Fruit fly (Drosophila melanogaster) whole organism, embryonic: Measurements from ENCODE around the gene Kr-h2.
A peak's percentile ranks its signal among the peaks of the same experiment; 100 is the strongest.

Source experiments
- Atf6 ChIP-seq: fragments of 200-800 bp; sonication (Bioruptor generic); IDR thresholded peaks from 2 replicates; pipeline ENCODE4 v1.3.6; 2022; ENCODE audit warnings: missing biosample characterization, missing genetic modification characterization
- CG10267 ChIP-seq: fragments of 200-800 bp; sonication (Bioruptor generic); optimal IDR thresholded peaks from 2 replicates; lab custom pipeline; 2018; ENCODE audit warnings: missing biosample characterization, mild to moderate bottlenecking, missing genetic modification characterization, moderate library complexity
- CG10274 ChIP-seq: fragments of 200-800 bp; sonication (Bioruptor generic); optimal IDR thresholded peaks from 3 replicates; lab custom pipeline; 2017; ENCODE audit warnings: missing biosample characterization, mild to moderate bottlenecking, missing genetic modification characterization
- CG10366 ChIP-seq: fragments of 200-800 bp; sonication (Bioruptor generic); IDR thresholded peaks from 2 replicates; pipeline ENCODE4 v1.3.6; 2022; ENCODE audit warnings: missing biosample characterization, missing genetic modification characterization
- CG10654 ChIP-seq: fragments of 200-800 bp; sonication (Bioruptor generic); optimal IDR thresholded peaks from 2 replicates; lab custom pipeline; 2016; ENCODE audit warnings: missing biosample characterization, missing genetic modification characterization
- CG10979 ChIP-seq: fragments of 200-800 bp; sonication (Bioruptor generic); optimal IDR thresholded peaks from 2 replicates; lab custom pipeline; 2018; ENCODE audit warnings: missing biosample characterization, mild to moderate bottlenecking, missing genetic modification characterization, moderate library complexity
- CG14014 ChIP-seq: fragments of 200-800 bp; sonication (Bioruptor generic); IDR thresholded peaks from 2 replicates; pipeline ENCODE4 v1.3.6; 2022; ENCODE audit warnings: missing biosample characterization, missing genetic modification characterization
- CG14860 ChIP-seq: fragments of 200-800 bp; sonication (Bioruptor generic); IDR thresholded peaks from 3 replicates; pipeline ENCODE4 v1.3.6; 2022; ENCODE audit warnings: missing biosample characterization, missing genetic modification characterization; ENCODE audit not compliant: partially characterized antibody
- CG14965 ChIP-seq: fragments of 200-800 bp; sonication (Bioruptor generic); optimal IDR thresholded peaks from 2 replicates; lab custom pipeline; 2016; ENCODE audit warnings: missing biosample characterization, missing genetic modification characterization, borderline replicate concordance
- CG15269 ChIP-seq: fragments of 200-800 bp; sonication (Bioruptor generic); optimal IDR thresholded peaks from 2 replicates; lab custom pipeline; 2018; ENCODE audit warnings: missing biosample characterization, mild to moderate bottlenecking, missing genetic modification characterization, moderate library complexity
- CG18476 ChIP-seq: fragments of 200-800 bp; sonication (Bioruptor generic); optimal IDR thresholded peaks from 2 replicates; lab custom pipeline; 2016; ENCODE audit warnings: missing biosample characterization, mild to moderate bottlenecking, missing genetic modification characterization
- CG2129 ChIP-seq: fragments of 200-800 bp; sonication (Bioruptor generic); IDR thresholded peaks from 2 replicates; pipeline ENCODE4 v1.3.6; 2022; ENCODE audit warnings: missing biosample characterization, missing genetic modification characterization; ENCODE audit not compliant: partially characterized antibody
- CG30403 ChIP-seq: fragments of 200-800 bp; sonication (Bioruptor generic); optimal IDR thresholded peaks from 3 replicates; lab custom pipeline; 2016; ENCODE audit warnings: missing biosample characterization, missing genetic modification characterization
- CG3995 ChIP-seq: fragments of 200-800 bp; sonication (Bioruptor generic); optimal IDR thresholded peaks from 3 replicates; lab custom pipeline; 2016; ENCODE audit warnings: missing biosample characterization, missing genetic modification characterization
- CG43689 ChIP-seq: fragments of 200-800 bp; sonication (Bioruptor generic); IDR thresholded peaks from 2 replicates; pipeline ENCODE4 v1.3.6; 2022; ENCODE audit warnings: missing biosample characterization, missing genetic modification characterization
- CG7372 ChIP-seq: fragments of 200-800 bp; sonication (Bioruptor generic); IDR thresholded peaks from 2 replicates; pipeline ENCODE4 v1.3.6; 2022; ENCODE audit warnings: missing biosample characterization, missing genetic modification characterization
- CG7745 ChIP-seq: fragments of 200-800 bp; sonication (Bioruptor generic); optimal IDR thresholded peaks from 2 replicates; lab custom pipeline; 2018; ENCODE audit warnings: missing biosample characterization, mild to moderate bottlenecking, missing genetic modification characterization, moderate library complexity
- CG7928 ChIP-seq: fragments of 200-800 bp; sonication (Bioruptor generic); optimal IDR thresholded peaks from 2 replicates; lab custom pipeline; 2017; ENCODE audit warnings: missing biosample characterization, mild to moderate bottlenecking, missing genetic modification characterization
- CG7987 ChIP-seq: fragments of 200-800 bp; sonication (Bioruptor generic); optimal IDR thresholded peaks from 2 replicates; lab custom pipeline; 2018; ENCODE audit warnings: missing biosample characterization, mild to moderate bottlenecking, missing genetic modification characterization, moderate library complexity
- CG8478 ChIP-seq: fragments of >200 bp; optimal IDR thresholded peaks from 2 replicates; lab custom pipeline; 2018
- CG8944 ChIP-seq: fragments of 200-800 bp; sonication (Bioruptor generic); optimal IDR thresholded peaks from 3 replicates; lab custom pipeline; 2016; ENCODE audit warnings: missing biosample characterization, missing genetic modification characterization
- Dad ChIP-seq: fragments of 200-800 bp; sonication (Bioruptor generic); optimal IDR thresholded peaks from 3 replicates; lab custom pipeline; 2016; ENCODE audit warnings: missing biosample characterization, missing genetic modification characterization
- Doc3 ChIP-seq: fragments of 200-800 bp; sonication (Bioruptor generic); IDR thresholded peaks from 3 replicates; pipeline ENCODE4 v1.3.6; 2022; ENCODE audit warnings: missing biosample characterization, missing genetic modification characterization; ENCODE audit not compliant: partially characterized antibody
- E2f1 ChIP-seq: fragments of 200-800 bp; sonication (Bioruptor generic); IDR thresholded peaks from 2 replicates; pipeline ENCODE4 v1.3.6; 2022; ENCODE audit warnings: missing biosample characterization, missing genetic modification characterization
- Gsc ChIP-seq: fragments of 200-800 bp; sonication (Bioruptor generic); IDR thresholded peaks from 2 replicates; pipeline ENCODE4 v1.3.6; 2022; ENCODE audit warnings: missing biosample characterization, missing genetic modification characterization
- HHEX ChIP-seq: fragments of 200-800 bp; sonication (Bioruptor generic); optimal IDR thresholded peaks from 3 replicates; lab custom pipeline; 2017; ENCODE audit warnings: missing biosample characterization, mild to moderate bottlenecking, missing genetic modification characterization, missing genetic modification reagents
- Hsf ChIP-seq: fragments of 200-800 bp; sonication (Bioruptor generic); optimal IDR thresholded peaks from 3 replicates; lab custom pipeline; 2016; ENCODE audit warnings: missing biosample characterization, missing genetic modification characterization
- Med ChIP-seq: fragments of 200-800 bp; sonication (Bioruptor generic); peaks from one replicate; lab custom pipeline; 2016; ENCODE audit warnings: missing biosample characterization, missing genetic modification characterization, mild to moderate bottlenecking, inconsistent platforms, moderate library complexity
- Meics ChIP-seq: fragments of 200-800 bp; sonication (Bioruptor generic); optimal IDR thresholded peaks from 2 replicates; lab custom pipeline; 2017; ENCODE audit warnings: missing biosample characterization, mild to moderate bottlenecking, missing genetic modification characterization
- Myb ChIP-seq: fragments of 200-800 bp; sonication (Bioruptor generic); optimal IDR thresholded peaks from 2 replicates; lab custom pipeline; 2016; ENCODE audit warnings: missing biosample characterization, missing genetic modification characterization
- Pdp1 ChIP-seq, 2 experiments: fragments of 200-800 bp; sonication (Bioruptor generic); optimal IDR thresholded peaks; 3 replicates each; lab custom pipeline; 2016; ENCODE audit warnings: missing biosample characterization in 2 of 2, missing genetic modification characterization in 2 of 2, mild to moderate bottlenecking in 1 of 2, moderate library complexity in 1 of 2
- Side ChIP-seq: fragments of 200-800 bp; sonication (Bioruptor generic); optimal IDR thresholded peaks from 2 replicates; lab custom pipeline; 2016; ENCODE audit warnings: missing biosample characterization, missing genetic modification characterization
- Taf1 ChIP-seq: fragments of 200-800 bp; sonication (Bioruptor generic); IDR thresholded peaks from 2 replicates; pipeline ENCODE4 v1.3.6; 2022; ENCODE audit warnings: missing biosample characterization, missing genetic modification characterization
- ac ChIP-seq: fragments of 200-800 bp; sonication (Bioruptor generic); optimal IDR thresholded peaks from 3 replicates; lab custom pipeline; 2017; ENCODE audit warnings: missing biosample characterization, mild to moderate bottlenecking, missing genetic modification characterization
- aop ChIP-seq: fragments of 200-800 bp; sonication (Bioruptor generic); IDR thresholded peaks from 2 replicates; pipeline ENCODE4 v1.3.6; 2022; ENCODE audit warnings: missing biosample characterization, missing genetic modification characterization
- dati ChIP-seq: fragments of 200-800 bp; sonication (Bioruptor generic); IDR thresholded peaks from 2 replicates; pipeline ENCODE4 v1.3.6; 2022; ENCODE audit warnings: missing biosample characterization, missing genetic modification characterization
- esg ChIP-seq: fragments of 200-800 bp; sonication (Bioruptor generic); conservative IDR thresholded peaks from 2 replicates; pipeline ENCODE4 v1.3.6; 2022; ENCODE audit warnings: missing biosample characterization, missing genetic modification characterization
- fd96Cb ChIP-seq: fragments of 200-800 bp; sonication (Bioruptor generic); optimal IDR thresholded peaks from 2 replicates; lab custom pipeline; 2018; ENCODE audit warnings: missing biosample characterization, mild to moderate bottlenecking, missing genetic modification characterization, moderate library complexity
- gem ChIP-seq: fragments of 200-800 bp; sonication (Bioruptor generic); optimal IDR thresholded peaks from 2 replicates; lab custom pipeline; 2019; ENCODE audit warnings: missing biosample characterization, mild to moderate bottlenecking, missing genetic modification characterization, moderate library complexity
- gro ChIP-seq: fragments of 200-800 bp; sonication (Bioruptor generic); optimal IDR thresholded peaks from 2 replicates; lab custom pipeline; 2016; ENCODE audit warnings: missing biosample characterization, missing genetic modification characterization
- kah ChIP-seq: fragments of 200-800 bp; sonication (Bioruptor generic); optimal IDR thresholded peaks from 2 replicates; lab custom pipeline; 2018; ENCODE audit warnings: missing biosample characterization, mild to moderate bottlenecking, missing genetic modification characterization
- nerfin-1 ChIP-seq: fragments of 200-800 bp; sonication (Bioruptor generic); optimal IDR thresholded peaks from 3 replicates; lab custom pipeline; 2019; ENCODE audit warnings: missing biosample characterization, mild to moderate bottlenecking, missing genetic modification characterization, moderate library complexity
- pan ChIP-seq, 4 experiments: fragments of >200 bp in 3 of 4; fragments of 200-800 bp in 1 of 4; sonication (Bioruptor generic) in 1 of 4; optimal IDR thresholded peaks in 3 of 4; IDR thresholded peaks in 1 of 4; 2 replicates each; pipeline versions ENCODE4 v1.3.6 to Lab custom; 2017 to 2022; ENCODE audit warnings: missing biosample characterization in 2 of 4, missing genetic modification characterization in 2 of 4, mixed read lengths in 1 of 4
- pita ChIP-seq: fragments of 200-800 bp; sonication (Bioruptor generic); optimal IDR thresholded peaks from 2 replicates; lab custom pipeline; 2017; ENCODE audit warnings: missing biosample characterization, mild to moderate bottlenecking, missing genetic modification characterization
- pros ChIP-seq: fragments of 200-800 bp; sonication (Bioruptor generic); optimal IDR thresholded peaks from 3 replicates; lab custom pipeline; 2019; ENCODE audit warnings: missing biosample characterization, mild to moderate bottlenecking, missing genetic modification characterization, moderate library complexity
- psq ChIP-seq: fragments of 200-800 bp; sonication (Bioruptor generic); optimal IDR thresholded peaks from 2 replicates; lab custom pipeline; 2017; ENCODE audit warnings: missing biosample characterization, missing genetic modification characterization
- sens ChIP-seq: fragments of 200-800 bp; sonication (Bioruptor generic); peaks from one replicate; lab custom pipeline; 2016; ENCODE audit warnings: missing biosample characterization, missing genetic modification characterization
- seq ChIP-seq: fragments of 200-800 bp; sonication (Bioruptor generic); IDR thresholded peaks from 2 replicates; pipeline ENCODE4 v1.3.6; 2022; ENCODE audit warnings: missing biosample characterization, missing genetic modification characterization
- tap ChIP-seq: fragments of 200-800 bp; optimal IDR thresholded peaks from 3 replicates; lab custom pipeline; 2019; ENCODE audit warnings: missing biosample characterization, mild to moderate bottlenecking, missing genetic modification characterization, moderate library complexity
- twi ChIP-seq: fragments of 200-800 bp; optimal IDR thresholded peaks from 2 replicates; lab custom pipeline; 2019; ENCODE audit warnings: missing biosample characterization, mild to moderate bottlenecking, missing genetic modification characterization, moderate library complexity
- wor ChIP-seq: fragments of 200-800 bp; sonication (Bioruptor generic); IDR thresholded peaks from 2 replicates; pipeline ENCODE4 v1.3.6; 2022; ENCODE audit warnings: missing biosample characterization, missing genetic modification characterization

Gene Kr-h2

dm6 chr2L:6037830-6038229 lies 33.0 kb upstream of the Kr-h2 start, which contains the start of the genes CG9117 and CG31643 (continued):
- no peak for TF ChIP-seq CG43689 (GFP tag; lab: Robert Waterston, UW)
- peak; percentile 23 for TF ChIP-seq CG7928
- peak; percentile 9 for TF ChIP-seq fd96Cb
- peak; percentile 30 for TF ChIP-seq CG18476 (GFP tag; lab: Kevin White, UChicago)
- peak; percentile 11 for TF ChIP-seq twi (tag; lab: Kevin White, UChicago)
- no peak for TF ChIP-seq HHEX (GFP tag; lab: Kevin White, UChicago)
- no peak for TF ChIP-seq aop (GFP tag; lab: Robert Waterston, UW)
- TF ChIP-seq CG14014 (GFP tag; lab: Robert Waterston, UW) = no peak
- TF ChIP-seq gro = peak; percentile 64
- TF ChIP-seq pros = no peak
- peak; percentile 42 for TF ChIP-seq Myb (GFP tag; lab: Kevin White, UChicago)
- TF ChIP-seq dati (GFP tag; lab: Robert Waterston, UW) = no peak
- TF ChIP-seq E2f1 (GFP tag; lab: Robert Waterston, UW) = no peak
- no peak for TF ChIP-seq CG14860 (GFP tag; lab: Robert Waterston, UW)
- no peak for TF ChIP-seq CG8478 (lab: Kevin White, UChicago)
- peak; percentile 31; the same call in 1 of the 3 replicates for TF ChIP-seq Doc3 (GFP tag; lab: Robert Waterston, UW)
- TF ChIP-seq CG10654 (GFP tag; lab: Kevin White, UChicago) = peak; percentile 41
- TF ChIP-seq Pdp1 (GFP tag; optimal IDR thresholded peaks at IDR 0.05; lab: Kevin White, UChicago) = peak; percentile 71 to 83
- TF ChIP-seq CG14965 (GFP tag; lab: Kevin White, UChicago) = no peak
- TF ChIP-seq Hsf (GFP tag; lab: Kevin White, UChicago) = peak; percentile 57
- no peak for TF ChIP-seq CG7987 (GFP tag; lab: Kevin White, UChicago)
- no peak for TF ChIP-seq psq (GFP tag; lab: Kevin White, UChicago)
- TF ChIP-seq Atf6 (GFP tag; lab: Robert Waterston, UW) = peak; percentile 52; the same call in 1 of the 2 replicates
- TF ChIP-seq kah = peak; percentile 100
- TF ChIP-seq nerfin-1 (tag; lab: Kevin White, UChicago) = peak; percentile 61
- peak; percentile 70 for TF ChIP-seq CG30403 (GFP tag; lab: Kevin White, UChicago)
- peak; percentile 91 for TF ChIP-seq Med (GFP tag; lab: Kevin White, UChicago)
- TF ChIP-seq wor = no peak
- no peak for TF ChIP-seq gem (tag; lab: Kevin White, UChicago)
- TF ChIP-seq CG7372 = no peak
- TF ChIP-seq esg (GFP tag; lab: Robert Waterston, UW) = 0 out of 2 replicates have a peak, but pooled peaks have one; percentile 7
- TF ChIP-seq Side (GFP tag; lab: Kevin White, UChicago) = peak; percentile 71
- no peak for TF ChIP-seq ac (GFP tag; lab: Kevin White, UChicago)
- peak; percentile 54 for TF ChIP-seq CG8944 (GFP tag; lab: Kevin White, UChicago)
- no peak for TF ChIP-seq CG10274 (GFP tag; lab: Kevin White, UChicago)
- no peak for TF ChIP-seq CG3995 (GFP tag; lab: Kevin White, UChicago)
- peak; percentile 35 for TF ChIP-seq CG10366 (GFP tag; lab: Robert Waterston, UW)
- TF ChIP-seq CG7745 (tag; lab: Kevin White, UChicago) = no peak
- TF ChIP-seq pan (optimal IDR thresholded peaks at IDR 0.05; lab: Kevin White, UChicago) = no peak
- TF ChIP-seq pan (GFP tag; optimal IDR thresholded peaks at IDR 0.05 in 1 of 2, IDR thresholded peaks at IDR 0.05 in 1 of 2) = no peak
- TF ChIP-seq Meics = no peak
- TF ChIP-seq seq (GFP tag; lab: Robert Waterston, UW) = no peak
- no peak for TF ChIP-seq CG2129 (GFP tag; lab: Robert Waterston, UW)
- peak; percentile 57 for TF ChIP-seq CG10267 (tag; lab: Kevin White, UChicago)
- no peak for TF ChIP-seq CG15269
- no peak for TF ChIP-seq tap (tag; lab: Kevin White, UChicago)
- no peak for TF ChIP-seq pita (GFP tag; lab: Kevin White, UChicago)
- TF ChIP-seq Taf1 = no peak
- peak; percentile 97 for TF ChIP-seq sens (GFP tag; lab: Kevin White, UChicago)
- TF ChIP-seq Dad = no peak
- TF ChIP-seq CG10979 (tag; lab: Kevin White, UChicago) = peak; percentile 25
- TF ChIP-seq Gsc = no peak
